Worm (Caenorhabditis elegans) whole organism, early embryonic: Measurements from ENCODE around the gene cls-1.

Experiments used
- F13C5.2 ChIP-seq: sonication (generic microtip); optimal IDR thresholded peaks from 2 replicates; lab custom pipeline; 2017; ENCODE audit warnings: mild to moderate bottlenecking, missing genetic modification characterization, inconsistent platforms, missing compliant biosample characterization
- aly-1 ChIP-seq: sonication (generic microtip); optimal IDR thresholded peaks from 2 replicates; lab custom pipeline; 2016; ENCODE audit warnings: missing genetic modification characterization, missing compliant biosample characterization
- ama-1 ChIP-seq: fragments of 150-350 bp; optimal IDR thresholded peaks from 2 replicates; lab custom pipeline; 2014
- ets-7 ChIP-seq: sonication (generic microtip); optimal IDR thresholded peaks from 2 replicates; lab custom pipeline; 2016; ENCODE audit warnings: missing genotype, missing genetic modification characterization, missing compliant biosample characterization
- hnd-1 ChIP-seq: sonication (generic microtip); optimal IDR thresholded peaks from 2 replicates; lab custom pipeline; 2016; ENCODE audit warnings: missing genetic modification characterization, missing compliant biosample characterization
- sea-1 ChIP-seq: fragments of 200-800 bp; sonication (Bioruptor generic); conservative IDR thresholded peaks from 2 replicates; pipeline ENCODE4 v1.3.6; 2022; ENCODE audit warnings: missing genetic modification characterization, missing compliant biosample characterization
- tbx-11 ChIP-seq: fragments of 200-800 bp; sonication (Bioruptor generic); IDR thresholded peaks from 2 replicates; pipeline ENCODE4 v1.3.6; 2022; ENCODE audit warnings: missing genetic modification characterization, missing compliant biosample characterization
- tbx-37 ChIP-seq: fragments of 200-800 bp; sonication (Bioruptor generic); conservative IDR thresholded peaks from 2 replicates; pipeline ENCODE4 v1.3.6; 2022; ENCODE audit warnings: missing genetic modification reagents, missing genetic modification characterization, missing compliant biosample characterization

DNA sequence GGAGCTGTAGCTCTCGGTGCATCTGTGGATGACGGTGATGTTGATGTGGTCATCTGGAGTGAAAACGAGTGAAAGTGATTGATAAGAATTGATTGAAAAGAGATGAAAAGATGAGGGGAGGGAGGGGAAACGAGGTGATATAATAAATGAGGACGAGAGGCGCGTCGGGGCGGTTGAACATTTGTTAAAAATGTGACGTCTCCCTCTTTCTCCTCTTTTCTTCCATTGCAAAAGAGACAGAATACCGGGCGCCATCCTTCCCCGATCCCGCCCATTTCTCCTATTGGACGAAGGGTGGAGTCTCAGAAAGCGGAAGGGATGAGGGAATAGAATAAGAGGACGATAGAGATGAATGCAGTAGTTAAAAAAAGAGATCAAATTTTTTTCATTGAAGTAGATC is 26.7 kb downstream of the cls-1 start:
- no peak for TF ChIP-seq tbx-37
- TF ChIP-seq ets-7 (tag; lab: Kevin White, UChicago): no peak
- no peak for TF ChIP-seq ama-1 (lab: Kevin White, UChicago)
- no peak for TF ChIP-seq F13C5.2 (tag; lab: Kevin White, UChicago)
- TF ChIP-seq sea-1 (GFP tag; lab: Robert Waterston, UW): no peak
- TF ChIP-seq hnd-1 (tag; lab: Kevin White, UChicago): no peak
- no peak for TF ChIP-seq aly-1 (tag; lab: Kevin White, UChicago)
- no peak for TF ChIP-seq tbx-11
